Worm (Caenorhabditis elegans): Measurements from ENCODE around the gene spe-51.

Gene spe-51

ce11 chrIV:4673332-4673731 is 19.2 kb upstream of the spe-51 start:
- TF ChIP-seq T22C8.4 (GFP tag; IDR thresholded peaks at IDR 0.05) (no peak), klf-2 (GFP tag; conservative IDR thresholded peaks at IDR 0.05) (no peak), tab-1 (GFP tag; IDR thresholded peaks at IDR 0.05) (no peak), ref-1 (GFP tag; conservative IDR thresholded peaks at IDR 0.05) (no peak), ztf-29 (GFP tag; IDR thresholded peaks at IDR 0.05) (no peak), flt-1 (GFP tag; IDR thresholded peaks at IDR 0.05) (no peak), med-1 (GFP tag; optimal IDR thresholded peaks at IDR 0.05; ENCODE audit: insufficient read depth) (no peak), cog-1 (tag; optimal IDR thresholded peaks at IDR 0.05) (no peak), ztf-23 (GFP tag; IDR thresholded peaks at IDR 0.05) (no peak)

ce11 chrIV:4674322-4674721 is 18.2 kb upstream of the spe-51 start:
- TF ChIP-seq ref-1 (GFP tag; conservative IDR thresholded peaks at IDR 0.05) (no peak), klf-2 (GFP tag; conservative IDR thresholded peaks at IDR 0.05) (no peak), ztf-23 (GFP tag; IDR thresholded peaks at IDR 0.05) (no peak), cog-1 (tag; optimal IDR thresholded peaks at IDR 0.05) (no peak), ztf-29 (GFP tag; IDR thresholded peaks at IDR 0.05) (no peak), flt-1 (GFP tag; IDR thresholded peaks at IDR 0.05) (no peak), T22C8.4 (GFP tag; IDR thresholded peaks at IDR 0.05) (no peak)

- TF ChIP-seq ref-1 (GFP tag; conservative IDR thresholded peaks at IDR 0.05) (no peak), klf-2 (GFP tag; conservative IDR thresholded peaks at IDR 0.05) (no peak), ztf-23 (GFP tag; IDR thresholded peaks at IDR 0.05) (no peak), med-1 (GFP tag; optimal IDR thresholded peaks at IDR 0.05; ENCODE audit: insufficient read depth) (no peak), flt-1 (GFP tag; IDR thresholded peaks at IDR 0.05) (no peak), tab-1 (GFP tag; IDR thresholded peaks at IDR 0.05) (no peak), T22C8.4 (GFP tag; IDR thresholded peaks at IDR 0.05) (no peak), cog-1 (tag; optimal IDR thresholded peaks at IDR 0.05) (no peak), ztf-29 (GFP tag; IDR thresholded peaks at IDR 0.05) (no peak)
These were observed 13.8 kb upstream of the spe-51 start, which contains the start of gene kin-36 for ce11 chrIV:4678718-4679117. kin-36 (plus strand) TSS chrIV:4679018.

- TF ChIP-seq med-1 (GFP tag; optimal IDR thresholded peaks at IDR 0.05; ENCODE audit: insufficient read depth) (no peak), ref-1 (GFP tag; conservative IDR thresholded peaks at IDR 0.05) (no peak), T22C8.4 (GFP tag; IDR thresholded peaks at IDR 0.05) (no peak), ztf-29 (GFP tag; IDR thresholded peaks at IDR 0.05) (no peak), cog-1 (tag; optimal IDR thresholded peaks at IDR 0.05) (no peak), klf-2 (GFP tag; conservative IDR thresholded peaks at IDR 0.05) (no peak), flt-1 (GFP tag; IDR thresholded peaks at IDR 0.05) (no peak), ztf-23 (GFP tag; IDR thresholded peaks at IDR 0.05) (no peak)
These were observed 9.4 kb upstream of the spe-51 start for ce11 chrIV:4683149-4683548.

- TF ChIP-seq med-1 (GFP tag; optimal IDR thresholded peaks at IDR 0.05; ENCODE audit: insufficient read depth) (no peak), flt-1 (GFP tag; IDR thresholded peaks at IDR 0.05) (no peak), ztf-23 (GFP tag; IDR thresholded peaks at IDR 0.05) (no peak), ztf-29 (GFP tag; IDR thresholded peaks at IDR 0.05) (no peak), cog-1 (tag; optimal IDR thresholded peaks at IDR 0.05) (no peak), ref-1 (GFP tag; conservative IDR thresholded peaks at IDR 0.05) (no peak), klf-2 (GFP tag; conservative IDR thresholded peaks at IDR 0.05) (no peak), tab-1 (GFP tag; IDR thresholded peaks at IDR 0.05) (no peak), T22C8.4 (GFP tag; IDR thresholded peaks at IDR 0.05) (no peak)
These were observed 6.2 kb upstream of the spe-51 start for ce11 chrIV:4686291-4686830.

ce11 chrIV:4686898-4687297 is 5.7 kb upstream of the spe-51 start:
- TF ChIP-seq flt-1 (GFP tag; IDR thresholded peaks at IDR 0.05) (no peak), cog-1 (tag; optimal IDR thresholded peaks at IDR 0.05) (no peak), klf-2 (GFP tag; conservative IDR thresholded peaks at IDR 0.05) (no peak), ztf-29 (GFP tag; IDR thresholded peaks at IDR 0.05) (no peak), ztf-23 (GFP tag; IDR thresholded peaks at IDR 0.05) (no peak)

- TF ChIP-seq ztf-29 (GFP tag; IDR thresholded peaks at IDR 0.05) = no peak
- TF ChIP-seq cog-1 (tag; optimal IDR thresholded peaks at IDR 0.05) = no peak
- TF ChIP-seq med-1 (GFP tag; optimal IDR thresholded peaks at IDR 0.05; ENCODE audit: insufficient read depth) = no peak
- TF ChIP-seq T22C8.4 (GFP tag; IDR thresholded peaks at IDR 0.05) = no peak
These were observed 4.3 kb upstream of the spe-51 start, which contains the start of gene bus-4 for ce11 chrIV:4688221-4688620. bus-4 (plus strand) TSS chrIV:4688269.

- 0 out of 2 replicates have a peak, but pooled peaks have one; percentile 32 for TF ChIP-seq klf-2 (GFP tag; conservative IDR thresholded peaks at IDR 0.05)
These were observed 9.5 kb downstream of the spe-51 start for ce11 chrIV:4702077-4702476.

ce11 chrIV:4703911-4704310 is 11.3 kb downstream of the spe-51 start, which contains the start of gene ogdh-1:
ogdh-1 (minus strand) TSS chrIV:4704011.
- TF ChIP-seq tab-1 (GFP tag; IDR thresholded peaks at IDR 0.05) = no peak
- no peak for TF ChIP-seq cog-1 (tag; optimal IDR thresholded peaks at IDR 0.05)
- no peak for TF ChIP-seq T22C8.4 (GFP tag; IDR thresholded peaks at IDR 0.05)
- no peak for TF ChIP-seq ztf-29 (GFP tag; IDR thresholded peaks at IDR 0.05)
- no peak for TF ChIP-seq med-1 (GFP tag; optimal IDR thresholded peaks at IDR 0.05; ENCODE audit: insufficient read depth)
- TF ChIP-seq ref-1 (GFP tag; conservative IDR thresholded peaks at IDR 0.05) = no peak
- TF ChIP-seq ztf-23 (GFP tag; IDR thresholded peaks at IDR 0.05) = no peak
- TF ChIP-seq flt-1 (GFP tag; IDR thresholded peaks at IDR 0.05) = no peak
- no peak for TF ChIP-seq klf-2 (GFP tag; conservative IDR thresholded peaks at IDR 0.05)

ce11 chrIV:4705182-4705581 is 12.6 kb downstream of the spe-51 start:
- TF ChIP-seq klf-2 (GFP tag; conservative IDR thresholded peaks at IDR 0.05) (no peak), ztf-23 (GFP tag; IDR thresholded peaks at IDR 0.05) (no peak), cog-1 (tag; optimal IDR thresholded peaks at IDR 0.05) (no peak), ref-1 (GFP tag; conservative IDR thresholded peaks at IDR 0.05) (no peak), med-1 (GFP tag; optimal IDR thresholded peaks at IDR 0.05; ENCODE audit: insufficient read depth) (no peak)
